Worm (Caenorhabditis elegans): ENCODE data around the gene vab-1.

vab-1 gene

DNA sequence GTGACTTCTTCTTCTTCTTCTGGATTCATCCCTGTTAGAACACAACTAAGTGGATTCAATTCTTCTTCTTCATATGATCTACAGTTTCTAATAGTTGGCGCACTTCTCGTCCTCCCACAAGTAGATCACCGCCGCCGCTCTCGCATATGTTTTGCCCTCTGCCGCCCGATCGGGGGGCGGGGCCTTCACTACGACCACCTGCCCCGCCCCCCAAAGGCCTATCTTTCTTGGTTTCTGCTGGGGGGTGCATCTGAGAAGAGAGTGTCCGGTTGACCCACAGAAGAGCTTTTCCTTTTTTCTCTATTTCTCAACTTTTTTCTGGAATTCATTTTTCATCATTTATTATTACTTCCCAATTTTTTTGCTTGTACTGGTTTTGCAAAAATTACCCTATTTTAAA lies 688 bp upstream of the vab-1 start:
- no peak for TF ChIP-seq unc-62 (GFP tag; optimal IDR thresholded peaks at IDR 0.05)

DNA sequence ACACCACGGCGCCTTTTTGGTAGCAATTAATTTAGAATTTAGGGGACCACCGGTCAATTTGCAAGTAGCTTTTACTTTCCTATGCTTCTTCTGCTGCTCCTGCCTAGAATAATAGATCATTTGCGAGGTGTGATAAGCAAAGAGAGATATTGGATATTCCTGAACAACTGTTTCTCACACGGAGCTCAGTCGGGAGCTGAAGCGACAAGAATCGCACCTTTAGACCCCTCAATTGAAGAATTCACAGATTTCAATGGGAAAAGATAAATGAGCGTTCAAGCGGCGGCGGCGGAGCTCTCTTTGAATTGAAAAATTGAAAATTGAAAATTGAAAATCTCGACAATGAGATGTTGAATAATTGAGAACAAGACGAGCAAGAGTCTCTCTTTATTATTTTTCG lies 779 bp downstream of the vab-1 start:
- no peak for TF ChIP-seq unc-62 (GFP tag; optimal IDR thresholded peaks at IDR 0.05)

DNA sequence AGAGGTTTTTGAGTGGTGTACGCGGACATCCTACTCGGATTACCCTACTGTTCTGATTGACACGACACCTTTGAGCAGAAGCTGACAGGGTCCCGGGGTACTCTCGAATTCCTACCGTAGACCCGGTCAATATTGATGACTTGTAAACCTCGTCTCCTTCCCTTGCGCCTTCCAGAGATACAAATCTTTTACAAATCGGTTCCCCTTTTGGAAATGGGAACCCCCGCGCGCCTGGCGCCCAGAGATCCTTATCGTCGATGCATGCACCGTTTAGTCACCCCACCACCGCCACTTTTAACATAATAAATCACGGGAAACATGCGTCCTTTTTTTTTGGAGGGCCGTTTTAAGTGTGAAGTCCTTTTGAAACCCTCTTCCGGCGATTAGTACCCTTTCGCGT lies 1.3 kb downstream of the vab-1 start:
- TF ChIP-seq unc-62 (GFP tag; optimal IDR thresholded peaks at IDR 0.05) = no peak

DNA sequence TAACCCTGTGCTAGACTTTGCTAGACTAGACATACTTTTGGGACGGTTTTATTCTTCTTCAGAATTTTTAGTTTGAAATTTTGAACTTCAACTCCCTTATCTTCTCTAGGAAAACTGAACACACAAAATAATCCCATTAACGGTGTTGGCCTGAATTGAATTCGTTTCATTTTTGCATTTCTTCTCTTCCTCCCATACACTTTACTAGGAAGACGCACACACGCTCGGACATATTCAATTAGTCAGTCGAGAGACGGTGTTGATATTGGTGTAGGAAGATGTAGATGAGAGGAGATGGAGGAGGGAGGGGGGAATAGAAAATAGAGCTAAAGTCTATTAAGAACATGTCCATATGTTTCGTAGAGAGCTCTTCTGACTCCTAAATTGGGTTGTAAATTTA lies 2.9 kb downstream of the vab-1 start:
- no peak for TF ChIP-seq unc-62 (GFP tag; optimal IDR thresholded peaks at IDR 0.05)

DNA sequence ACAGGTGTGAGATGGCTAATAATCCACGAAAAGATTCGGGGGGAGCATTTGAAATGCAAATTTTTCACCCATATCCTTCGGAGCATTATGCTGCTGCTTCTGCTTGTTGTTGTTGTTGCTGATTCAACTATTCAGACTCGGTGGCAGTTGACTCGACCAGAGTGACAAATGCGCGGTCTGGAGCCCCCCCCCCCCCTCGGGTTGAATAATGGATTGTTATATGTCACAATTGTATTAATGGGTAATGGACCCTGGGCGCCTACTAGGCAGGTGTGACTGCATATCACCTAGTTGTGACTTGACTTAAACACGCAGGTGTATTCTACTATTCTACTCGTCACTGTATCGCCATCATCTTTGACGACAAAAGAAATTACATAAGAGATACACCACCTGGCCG lies 3.8 kb downstream of the vab-1 start:
- TF ChIP-seq unc-62 (GFP tag; optimal IDR thresholded peaks at IDR 0.05) = no peak

DNA sequence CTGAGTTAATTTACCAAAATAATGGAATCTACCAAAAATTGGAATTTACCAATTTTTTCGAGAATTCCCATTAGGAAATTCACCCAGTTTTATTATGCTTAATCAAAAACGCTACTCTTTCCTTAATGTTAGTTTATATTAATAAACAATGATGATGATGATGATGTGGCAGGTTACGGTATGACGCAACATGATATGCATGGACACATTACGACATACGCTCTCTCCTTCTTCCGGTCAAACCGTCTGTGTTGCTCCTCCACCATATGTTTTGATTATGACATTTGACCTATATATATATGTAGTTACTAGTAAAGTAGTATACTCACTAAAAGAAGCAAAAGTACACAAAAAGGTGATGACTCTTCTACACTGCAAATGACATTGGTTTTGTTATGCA lies 5.6 kb downstream of the vab-1 start:
- TF ChIP-seq unc-62 (GFP tag; optimal IDR thresholded peaks at IDR 0.05) = no peak

DNA sequence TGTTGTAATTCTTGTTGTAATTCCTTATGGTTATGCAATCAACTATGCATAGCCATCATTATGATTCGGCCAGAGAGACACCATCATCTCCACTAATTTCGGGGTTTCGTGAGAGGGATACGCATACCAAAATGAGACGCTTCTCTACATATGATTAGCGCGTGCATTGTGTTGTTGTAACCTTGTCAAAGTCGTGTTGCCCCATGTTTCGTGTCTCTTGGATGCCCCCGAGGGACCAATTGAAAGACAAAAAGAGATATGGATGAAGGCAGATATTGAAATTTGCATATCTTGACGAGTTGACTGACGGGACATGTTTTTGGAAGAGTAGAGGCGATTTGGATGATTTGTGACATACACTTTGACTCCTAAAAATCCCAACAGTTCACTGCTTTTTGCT lies 7.6 kb downstream of the vab-1 start:
- no peak for TF ChIP-seq unc-62 (GFP tag; optimal IDR thresholded peaks at IDR 0.05)

DNA sequence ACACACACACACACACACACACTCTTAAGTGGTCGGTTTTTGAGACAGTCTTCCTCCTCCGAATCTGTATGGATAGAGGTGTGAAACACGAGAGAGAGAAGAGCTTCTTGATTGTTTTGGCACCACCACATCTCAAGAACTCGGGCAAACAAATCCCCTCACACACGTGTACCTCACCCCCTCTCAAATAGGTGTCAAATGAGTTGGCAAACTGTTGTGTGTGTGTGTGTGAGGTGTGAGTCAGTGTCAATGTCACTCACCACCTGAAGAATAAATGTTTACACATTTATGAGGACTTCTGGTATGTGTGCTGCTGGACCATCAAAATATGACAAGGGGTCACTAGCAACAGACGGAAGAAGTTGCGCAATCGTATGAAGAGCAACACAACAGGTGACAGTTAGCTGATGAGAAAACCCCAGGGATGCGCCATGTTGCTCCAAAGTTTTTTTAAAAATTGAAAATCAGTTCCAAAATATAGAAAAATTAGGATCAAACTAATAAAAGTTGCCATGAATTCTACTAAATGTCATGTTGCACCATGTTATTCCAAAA lies 8.2 kb downstream of the vab-1 start:
- no peak for TF ChIP-seq unc-62 (GFP tag; optimal IDR thresholded peaks at IDR 0.05)

DNA sequence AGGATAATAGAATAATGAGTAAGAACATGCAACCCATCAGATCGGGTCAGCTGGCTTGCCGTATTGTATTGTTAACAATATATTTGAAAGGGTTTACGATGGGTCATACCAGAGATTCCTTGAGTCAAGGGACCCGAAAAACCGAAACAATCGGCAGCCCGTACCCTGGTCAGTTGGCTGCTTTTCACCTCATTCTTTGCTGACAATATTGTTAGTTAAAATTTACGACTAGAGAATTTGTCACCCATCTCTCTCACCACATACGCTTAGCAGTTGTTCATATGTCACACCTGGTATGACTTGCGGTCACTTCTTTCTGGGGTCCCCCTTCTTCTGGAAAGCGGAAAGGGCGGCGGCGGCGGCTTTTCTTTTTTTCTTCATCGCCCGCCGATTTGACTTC lies 9.3 kb downstream of the vab-1 start:
- TF ChIP-seq unc-62 (GFP tag; optimal IDR thresholded peaks at IDR 0.05) = no peak

DNA sequence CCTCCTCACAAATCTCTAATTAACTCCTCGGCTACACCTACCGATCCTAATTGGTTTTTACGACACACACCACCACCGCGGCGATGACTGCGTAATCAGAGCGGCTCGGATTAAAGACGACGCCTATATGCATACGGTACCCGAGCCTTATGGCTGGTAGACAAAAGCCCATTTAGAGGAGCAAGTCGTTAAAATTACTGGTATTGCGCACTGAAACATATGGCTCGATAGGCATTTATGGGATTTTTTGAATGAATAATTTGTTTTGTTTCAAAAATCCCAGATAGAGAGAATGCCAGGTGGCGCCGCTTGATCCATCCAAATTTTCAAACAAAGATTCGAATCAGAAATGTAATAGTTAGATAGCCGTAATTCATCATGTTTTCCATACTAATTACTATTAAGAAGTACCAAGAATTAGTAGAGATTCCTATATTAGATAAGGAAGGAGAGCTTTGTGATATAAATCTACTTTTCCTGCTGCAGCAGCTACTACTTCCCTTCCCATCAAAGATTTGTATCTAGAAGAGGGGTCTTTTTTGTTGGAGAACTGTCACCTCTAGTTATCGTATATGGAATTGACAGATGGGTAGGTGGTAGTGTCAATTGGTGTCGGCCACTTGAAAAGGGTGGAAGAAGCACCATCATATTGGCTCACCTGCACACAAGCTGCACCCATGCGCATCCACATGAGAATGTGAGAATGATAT lies 11.6 kb downstream of the vab-1 start:
- no peak for TF ChIP-seq unc-62 (GFP tag; optimal IDR thresholded peaks at IDR 0.05)

DNA sequence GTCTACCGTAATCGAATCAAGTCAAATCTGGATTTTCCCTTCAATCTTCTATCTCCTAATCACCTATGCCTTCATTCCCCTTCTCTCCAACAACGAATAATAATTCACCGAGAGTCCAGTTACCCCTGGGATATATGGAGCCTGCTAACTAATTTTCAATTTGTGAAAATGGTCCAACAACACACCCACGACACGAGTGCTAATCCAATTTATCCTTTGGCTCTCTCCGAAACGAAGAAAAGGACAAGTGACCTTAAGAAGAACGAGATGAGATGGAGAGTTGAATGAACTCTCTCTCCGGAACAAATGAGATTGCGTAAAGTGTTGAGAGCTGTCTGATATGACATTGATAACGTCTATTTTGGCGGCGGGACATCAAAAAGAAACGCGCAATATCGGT lies 12.5 kb downstream of the vab-1 start:
- TF ChIP-seq unc-62 (GFP tag; optimal IDR thresholded peaks at IDR 0.05) = no peak

DNA sequence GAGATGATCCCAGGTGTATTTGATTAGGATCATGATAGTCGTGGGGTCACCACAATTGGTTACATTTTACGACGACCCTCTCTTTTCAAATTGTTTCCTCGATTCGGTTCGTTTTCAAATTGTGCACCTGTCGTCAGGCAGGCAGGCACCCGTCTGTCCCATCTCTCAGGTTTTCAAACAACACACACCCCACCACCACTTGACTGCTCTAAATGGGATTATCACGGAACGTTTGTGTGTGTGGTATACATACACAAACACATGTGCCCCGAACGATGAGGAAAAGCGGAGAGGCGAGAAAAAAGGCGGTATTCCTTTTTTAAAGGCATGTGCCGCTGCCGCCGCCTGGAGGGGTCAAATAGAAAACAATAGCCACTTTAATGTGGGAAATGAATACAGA lies 13.5 kb downstream of the vab-1 start:
- no peak for TF ChIP-seq unc-62 (GFP tag; optimal IDR thresholded peaks at IDR 0.05)

DNA sequence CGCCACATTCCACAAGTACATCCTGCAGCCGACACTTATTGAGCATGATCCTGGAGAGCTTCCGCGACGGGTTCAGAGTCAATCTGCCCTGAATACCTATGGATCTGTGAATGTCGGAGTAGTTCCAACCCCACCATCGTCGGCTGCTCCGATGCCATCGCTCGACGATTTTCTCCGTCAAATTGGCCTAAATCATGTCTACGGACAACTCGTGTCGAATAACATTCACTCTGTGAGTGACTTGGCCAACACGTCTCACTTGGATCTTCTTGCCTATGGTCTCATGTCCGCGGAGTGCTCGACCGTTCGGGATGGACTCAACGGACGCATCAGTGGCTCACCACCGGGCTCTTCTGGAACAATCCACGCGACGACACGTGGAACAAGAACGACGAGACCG lies 18.3 kb downstream of the vab-1 start:
- no peak for TF ChIP-seq unc-62 (GFP tag; optimal IDR thresholded peaks at IDR 0.05)

DNA sequence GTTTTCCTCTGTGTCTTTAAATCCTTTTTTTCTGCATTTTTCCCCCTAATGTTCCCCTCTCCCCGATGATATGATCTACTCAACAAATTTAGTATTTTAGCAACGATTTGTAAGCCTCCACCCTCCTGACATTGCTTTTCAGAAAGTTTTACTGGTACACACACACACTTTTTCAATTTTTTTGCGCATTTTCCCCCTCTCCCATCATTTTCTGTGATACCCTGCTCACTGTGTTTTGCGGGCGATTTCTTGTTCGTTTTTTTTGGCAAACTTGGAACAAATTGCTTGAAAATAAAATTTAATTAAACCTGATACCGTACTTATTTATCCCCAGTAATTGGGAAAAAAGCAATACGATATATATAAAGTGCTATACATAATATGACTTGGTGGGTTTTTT lies 18.9 kb downstream of the vab-1 start:
- TF ChIP-seq unc-62 (GFP tag; optimal IDR thresholded peaks at IDR 0.05) = no peak

DNA sequence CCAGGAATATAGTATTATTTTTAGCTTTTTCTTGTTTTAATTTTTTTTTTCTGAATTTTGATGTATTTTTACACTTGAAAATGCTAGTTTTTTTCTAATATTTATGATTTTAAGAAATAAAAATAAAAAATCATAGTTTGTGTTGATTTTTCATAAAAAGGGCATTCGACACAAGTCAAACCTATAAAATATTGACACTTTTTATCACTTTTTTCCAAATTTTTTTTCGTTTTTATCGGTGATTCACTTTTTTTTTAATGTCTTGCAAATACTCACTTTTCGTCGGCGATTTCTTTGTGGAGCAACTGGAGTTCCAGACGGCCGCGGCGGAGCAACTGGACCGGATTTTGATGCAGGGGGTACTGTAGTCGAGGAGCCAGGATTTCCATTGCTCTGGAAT lies 25.6 kb downstream of the vab-1 start:
- no peak for TF ChIP-seq unc-62 (GFP tag; optimal IDR thresholded peaks at IDR 0.05)

DNA sequence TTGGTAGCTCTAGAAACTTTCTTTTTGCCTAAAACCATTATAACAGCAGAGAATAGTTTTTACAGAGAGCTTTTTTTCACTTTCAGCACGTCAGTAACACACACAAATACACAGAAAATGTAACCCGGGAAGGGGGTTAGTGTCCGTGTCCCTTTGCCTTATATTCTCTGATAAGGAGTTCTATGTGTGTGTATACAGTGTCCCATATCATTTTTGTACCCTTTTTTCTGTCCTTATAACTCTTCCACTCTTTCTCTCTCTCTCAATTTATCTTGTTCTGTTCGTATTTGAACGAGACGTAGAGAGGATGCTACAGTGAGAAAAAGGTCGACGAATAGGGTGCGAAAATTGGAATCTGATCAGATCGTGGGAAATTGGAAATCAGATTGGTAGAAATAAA lies 27.0 kb downstream of the vab-1 start:
- no peak for TF ChIP-seq unc-62 (GFP tag; optimal IDR thresholded peaks at IDR 0.05)

DNA sequence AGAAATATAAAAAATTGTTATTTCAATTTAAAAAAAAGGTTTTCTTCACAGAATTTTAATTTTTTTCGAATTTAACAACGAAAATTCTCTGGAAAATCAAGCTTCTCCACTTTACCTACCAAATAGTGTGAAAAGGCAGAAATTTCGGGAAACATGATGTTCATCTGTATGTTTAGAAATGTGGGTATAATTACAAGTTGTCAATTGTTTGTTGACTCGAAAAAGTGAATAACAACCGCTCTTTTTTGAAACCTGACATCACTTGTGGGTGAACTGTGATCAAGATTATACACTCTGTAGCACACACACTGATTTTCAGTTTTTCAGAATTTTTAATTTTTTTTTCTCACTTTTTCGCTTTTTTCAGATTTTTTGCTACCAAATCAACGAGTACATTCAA lies 28.0 kb downstream of the vab-1 start:
- TF ChIP-seq unc-62 (GFP tag; optimal IDR thresholded peaks at IDR 0.05) = no peak

DNA sequence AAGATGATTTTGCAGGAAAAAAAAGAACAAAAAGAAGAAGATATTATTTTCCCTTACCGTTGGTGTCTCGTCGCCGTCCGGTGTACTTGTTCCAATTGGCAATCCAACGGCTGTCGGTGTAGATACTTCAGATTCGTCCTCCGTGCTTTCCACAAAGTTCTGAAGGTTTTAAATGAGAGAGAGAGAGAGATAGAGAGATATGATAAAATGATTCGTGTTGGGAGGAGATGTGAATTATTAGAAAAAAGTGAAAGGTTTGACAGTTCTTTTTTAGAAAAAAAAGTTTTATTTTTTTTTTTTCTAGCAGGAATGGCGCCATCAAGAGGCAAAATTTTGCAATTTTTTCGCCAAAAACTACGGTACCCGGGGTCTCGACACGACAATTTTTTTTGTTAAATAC lies 28.5 kb downstream of the vab-1 start:
- TF ChIP-seq unc-62 (GFP tag; optimal IDR thresholded peaks at IDR 0.05) = no peak

Measured in whole organism, dauer.